Fruit fly (Drosophila melanogaster) whole organism, embryonic: ENCODE data around the gene CG13097.

Experiments used
- Abd-B ChIP-seq: fragments of 200-800 bp; sonication (Bioruptor generic); optimal IDR thresholded peaks from 2 replicates; lab custom pipeline; 2018; ENCODE audit warnings: missing biosample characterization, mild to moderate bottlenecking, missing genetic modification characterization, moderate library complexity
- Atf6 ChIP-seq: fragments of 200-800 bp; sonication (Bioruptor generic); IDR thresholded peaks from 2 replicates; pipeline ENCODE4 v1.3.6; 2022; ENCODE audit warnings: missing biosample characterization, missing genetic modification characterization
- CG10654 ChIP-seq: fragments of 200-800 bp; sonication (Bioruptor generic); optimal IDR thresholded peaks from 2 replicates; lab custom pipeline; 2016; ENCODE audit warnings: missing biosample characterization, missing genetic modification characterization
- CG11085 ChIP-seq: fragments of 200-800 bp; sonication (Bioruptor generic); IDR thresholded peaks from 2 replicates; pipeline ENCODE4 v1.3.6; 2022; ENCODE audit warnings: missing biosample characterization, missing genetic modification characterization
- CG12236 ChIP-seq: fragments of 200-800 bp; sonication (Bioruptor generic); optimal IDR thresholded peaks from 2 replicates; lab custom pipeline; 2016; ENCODE audit warnings: missing biosample characterization, missing genetic modification characterization
- CG12659 ChIP-seq: fragments of 200-800 bp; sonication (Bioruptor generic); optimal IDR thresholded peaks from 3 replicates; lab custom pipeline; 2017; ENCODE audit warnings: mild to moderate bottlenecking, missing biosample characterization, missing genetic modification reagents, missing genetic modification characterization
- CG13123 ChIP-seq: fragments of 200-800 bp; sonication (Bioruptor generic); optimal IDR thresholded peaks from 2 replicates; lab custom pipeline; 2016; ENCODE audit warnings: missing biosample characterization, missing genetic modification characterization
- CG13296 ChIP-seq: fragments of 200-800 bp; sonication (Bioruptor generic); optimal IDR thresholded peaks from 3 replicates; lab custom pipeline; 2018; ENCODE audit warnings: missing biosample characterization, mild to moderate bottlenecking, missing genetic modification characterization
- CG13424 ChIP-seq: fragments of 200-800 bp; sonication (Bioruptor generic); optimal IDR thresholded peaks from 2 replicates; lab custom pipeline; 2019; ENCODE audit warnings: missing biosample characterization, mild to moderate bottlenecking, missing genetic modification characterization, moderate library complexity
- CG13894 ChIP-seq: fragments of 200-800 bp; sonication (Bioruptor generic); optimal IDR thresholded peaks from 3 replicates; lab custom pipeline; 2018; ENCODE audit warnings: missing biosample characterization, mild to moderate bottlenecking, missing genetic modification characterization, moderate library complexity
- CG17186 ChIP-seq: fragments of 200-800 bp; sonication (Bioruptor generic); optimal IDR thresholded peaks from 3 replicates; lab custom pipeline; 2017; ENCODE audit warnings: missing biosample characterization, missing genetic modification reagents, missing genetic modification characterization
- CG17328 ChIP-seq: fragments of 200-800 bp; sonication (Bioruptor generic); IDR thresholded peaks from 2 replicates; pipeline ENCODE4 v1.3.6; 2022; ENCODE audit warnings: missing biosample characterization, missing genetic modification characterization
- CG2120 ChIP-seq: fragments of 200-800 bp; sonication (Bioruptor generic); optimal IDR thresholded peaks from 3 replicates; lab custom pipeline; 2016; ENCODE audit warnings: missing biosample characterization, missing genetic modification characterization
- CG30020 ChIP-seq: fragments of 200-800 bp; optimal IDR thresholded peaks from 2 replicates; lab custom pipeline; 2019; ENCODE audit warnings: missing biosample characterization, mild to moderate bottlenecking, missing genetic modification characterization, moderate library complexity
- CG33557 ChIP-seq: fragments of 200-800 bp; sonication (Bioruptor generic); optimal IDR thresholded peaks from 2 replicates; lab custom pipeline; 2019; ENCODE audit warnings: missing biosample characterization, mild to moderate bottlenecking, missing genetic modification characterization, moderate library complexity
- CG3995 ChIP-seq: fragments of 200-800 bp; sonication (Bioruptor generic); optimal IDR thresholded peaks from 3 replicates; lab custom pipeline; 2016; ENCODE audit warnings: missing biosample characterization, missing genetic modification characterization
- CG4282 ChIP-seq: fragments of 200-800 bp; sonication (Bioruptor generic); optimal IDR thresholded peaks from 2 replicates; lab custom pipeline; 2016; ENCODE audit warnings: missing biosample characterization, missing genetic modification characterization
- CG4730 ChIP-seq: fragments of 200-800 bp; sonication (Bioruptor generic); IDR thresholded peaks from 2 replicates; pipeline ENCODE4 v1.3.6; 2022; ENCODE audit warnings: missing biosample characterization, missing genetic modification characterization
- CG6683 ChIP-seq: fragments of 200-800 bp; sonication (Bioruptor generic); optimal IDR thresholded peaks from 2 replicates; lab custom pipeline; 2017; ENCODE audit warnings: missing biosample characterization, mild to moderate bottlenecking, missing genetic modification characterization, missing genetic modification reagents
- CG9797 ChIP-seq: fragments of 200-800 bp; sonication (Bioruptor generic); optimal IDR thresholded peaks from 3 replicates; lab custom pipeline; 2018; ENCODE audit warnings: missing biosample characterization, mild to moderate bottlenecking, missing genetic modification characterization
- Camta ChIP-seq: fragments of 200-800 bp; sonication (Bioruptor generic); optimal IDR thresholded peaks from 2 replicates; lab custom pipeline; 2016; ENCODE audit warnings: missing biosample characterization, missing genetic modification characterization
- Hand ChIP-seq: fragments of 200-800 bp; sonication (Bioruptor generic); optimal IDR thresholded peaks from 2 replicates; lab custom pipeline; 2017; ENCODE audit warnings: mild to moderate bottlenecking, missing biosample characterization, missing genetic modification reagents, missing genetic modification characterization
- Hmx ChIP-seq: fragments of 200-800 bp; sonication (Bioruptor generic); optimal IDR thresholded peaks from 2 replicates; lab custom pipeline; 2016; ENCODE audit warnings: missing biosample characterization, missing genetic modification characterization
- Hr78 ChIP-seq, 2 experiments: fragments of 200-800 bp in 1 of 2; fragments of >200 bp in 1 of 2; sonication (Bioruptor generic) in 1 of 2; optimal IDR thresholded peaks; 2 replicates each; lab custom pipeline; 2017 to 2019; ENCODE audit warnings: missing biosample characterization in 2 of 2, missing genetic modification characterization in 2 of 2, mild to moderate bottlenecking in 1 of 2, moderate library complexity in 1 of 2
- Max ChIP-seq: fragments of 200-800 bp; sonication (Bioruptor generic); optimal IDR thresholded peaks from 2 replicates; lab custom pipeline; 2016; ENCODE audit warnings: missing biosample characterization, mild to moderate bottlenecking, missing genetic modification characterization
- Pdp1 ChIP-seq, 2 experiments: fragments of 200-800 bp; sonication (Bioruptor generic); optimal IDR thresholded peaks; 3 replicates each; lab custom pipeline; 2016; ENCODE audit warnings: missing biosample characterization in 2 of 2, missing genetic modification characterization in 2 of 2, mild to moderate bottlenecking in 1 of 2, moderate library complexity in 1 of 2
- Vsx1 ChIP-seq: fragments of 200-800 bp; sonication (Bioruptor generic); optimal IDR thresholded peaks from 2 replicates; lab custom pipeline; 2017; ENCODE audit warnings: missing biosample characterization, mild to moderate bottlenecking, missing genetic modification characterization, missing genetic modification reagents
- ac ChIP-seq: fragments of 200-800 bp; sonication (Bioruptor generic); optimal IDR thresholded peaks from 3 replicates; lab custom pipeline; 2017; ENCODE audit warnings: missing biosample characterization, mild to moderate bottlenecking, missing genetic modification characterization
- aop ChIP-seq: fragments of 200-800 bp; sonication (Bioruptor generic); IDR thresholded peaks from 2 replicates; pipeline ENCODE4 v1.3.6; 2022; ENCODE audit warnings: missing biosample characterization, missing genetic modification characterization
- cg ChIP-seq: fragments of 200-800 bp; sonication (Bioruptor generic); optimal IDR thresholded peaks from 3 replicates; lab custom pipeline; 2019; ENCODE audit warnings: missing biosample characterization, mild to moderate bottlenecking, missing genetic modification characterization, moderate library complexity
- crp ChIP-seq, 2 experiments: fragments of 200-800 bp; sonication (Bioruptor generic); optimal IDR thresholded peaks; 2 replicates in 1 of 2; 3 replicates in 1 of 2; lab custom pipeline; 2017; ENCODE audit warnings: missing biosample characterization in 2 of 2, missing genetic modification characterization in 2 of 2, mild to moderate bottlenecking in 1 of 2, moderate library complexity in 1 of 2
- gem ChIP-seq: fragments of 200-800 bp; sonication (Bioruptor generic); optimal IDR thresholded peaks from 2 replicates; lab custom pipeline; 2019; ENCODE audit warnings: missing biosample characterization, mild to moderate bottlenecking, missing genetic modification characterization, moderate library complexity
- grau ChIP-seq: fragments of 200-800 bp; optimal IDR thresholded peaks from 3 replicates; lab custom pipeline; 2019; ENCODE audit warnings: missing biosample characterization, mild to moderate bottlenecking, missing genetic modification characterization, moderate library complexity
- hkb ChIP-seq, 2 experiments: fragments of 200-800 bp in 1 of 2; fragments of >200 bp in 1 of 2; sonication (Bioruptor generic) in 1 of 2; IDR thresholded peaks in 1 of 2; optimal IDR thresholded peaks in 1 of 2; 2 replicates each; pipeline versions ENCODE4 v1.3.6 to Lab custom; 2017 to 2022; ENCODE audit warnings: missing biosample characterization in 1 of 2, missing genetic modification characterization in 1 of 2
- insv ChIP-seq, 2 experiments: fragments of 200-800 bp; sonication (Bioruptor generic); optimal IDR thresholded peaks; 3 replicates each; lab custom pipeline; 2016 to 2018; ENCODE audit warnings: missing biosample characterization in 2 of 2, missing genetic modification characterization in 2 of 2
- klu ChIP-seq: fragments of 200-800 bp; sonication (Bioruptor generic); IDR thresholded peaks from 2 replicates; pipeline ENCODE4 v1.3.6; 2022; ENCODE audit warnings: missing biosample characterization, missing genetic modification characterization
- lilli ChIP-seq: fragments of 200-800 bp; sonication (Bioruptor generic); optimal IDR thresholded peaks from 3 replicates; lab custom pipeline; 2016; ENCODE audit warnings: missing biosample characterization, missing genetic modification characterization
- onecut ChIP-seq: fragments of 200-800 bp; sonication (Bioruptor generic); IDR thresholded peaks from 2 replicates; pipeline ENCODE4 v1.3.6; 2022; ENCODE audit warnings: missing biosample characterization, missing genetic modification characterization
- pan ChIP-seq, 4 experiments: fragments of >200 bp in 3 of 4; fragments of 200-800 bp in 1 of 4; sonication (Bioruptor generic) in 1 of 4; optimal IDR thresholded peaks in 3 of 4; IDR thresholded peaks in 1 of 4; 2 replicates each; pipeline versions ENCODE4 v1.3.6 to Lab custom; 2017 to 2022; ENCODE audit warnings: missing biosample characterization in 2 of 4, missing genetic modification characterization in 2 of 4, mixed read lengths in 1 of 4
- prd ChIP-seq, 3 experiments: fragments of >200 bp in 2 of 3; fragments of 200-800 bp in 1 of 3; sonication (Bioruptor generic) in 1 of 3; optimal IDR thresholded peaks in 2 of 3; IDR thresholded peaks in 1 of 3; 2 replicates in 2 of 3; 3 replicates in 1 of 3; pipeline versions ENCODE4 v1.3.6 to Lab custom; 2017 to 2022; ENCODE audit warnings: missing biosample characterization in 1 of 3, missing genetic modification characterization in 1 of 3
- pros ChIP-seq: fragments of 200-800 bp; sonication (Bioruptor generic); optimal IDR thresholded peaks from 3 replicates; lab custom pipeline; 2019; ENCODE audit warnings: missing biosample characterization, mild to moderate bottlenecking, missing genetic modification characterization, moderate library complexity
- psq ChIP-seq: fragments of 200-800 bp; sonication (Bioruptor generic); optimal IDR thresholded peaks from 2 replicates; lab custom pipeline; 2017; ENCODE audit warnings: missing biosample characterization, missing genetic modification characterization
- sd ChIP-seq: fragments of 200-800 bp; sonication (Bioruptor generic); optimal IDR thresholded peaks from 3 replicates; lab custom pipeline; 2018; ENCODE audit warnings: missing biosample characterization, mild to moderate bottlenecking, missing genetic modification characterization, moderate library complexity
- sob ChIP-seq: fragments of 200-800 bp; sonication (Bioruptor generic); IDR thresholded peaks from 2 replicates; pipeline ENCODE4 v1.3.6; 2022; ENCODE audit warnings: missing biosample characterization, missing genetic modification characterization
- sug ChIP-seq: fragments of 200-800 bp; optimal IDR thresholded peaks from 2 replicates; lab custom pipeline; 2019; ENCODE audit warnings: missing biosample characterization, mild to moderate bottlenecking, missing genetic modification characterization, moderate library complexity
- unpg ChIP-seq: fragments of 200-800 bp; sonication (Bioruptor generic); optimal IDR thresholded peaks from 3 replicates; lab custom pipeline; 2018; ENCODE audit warnings: missing biosample characterization, mild to moderate bottlenecking, missing genetic modification characterization, moderate library complexity

Gene CG13097

DNA sequence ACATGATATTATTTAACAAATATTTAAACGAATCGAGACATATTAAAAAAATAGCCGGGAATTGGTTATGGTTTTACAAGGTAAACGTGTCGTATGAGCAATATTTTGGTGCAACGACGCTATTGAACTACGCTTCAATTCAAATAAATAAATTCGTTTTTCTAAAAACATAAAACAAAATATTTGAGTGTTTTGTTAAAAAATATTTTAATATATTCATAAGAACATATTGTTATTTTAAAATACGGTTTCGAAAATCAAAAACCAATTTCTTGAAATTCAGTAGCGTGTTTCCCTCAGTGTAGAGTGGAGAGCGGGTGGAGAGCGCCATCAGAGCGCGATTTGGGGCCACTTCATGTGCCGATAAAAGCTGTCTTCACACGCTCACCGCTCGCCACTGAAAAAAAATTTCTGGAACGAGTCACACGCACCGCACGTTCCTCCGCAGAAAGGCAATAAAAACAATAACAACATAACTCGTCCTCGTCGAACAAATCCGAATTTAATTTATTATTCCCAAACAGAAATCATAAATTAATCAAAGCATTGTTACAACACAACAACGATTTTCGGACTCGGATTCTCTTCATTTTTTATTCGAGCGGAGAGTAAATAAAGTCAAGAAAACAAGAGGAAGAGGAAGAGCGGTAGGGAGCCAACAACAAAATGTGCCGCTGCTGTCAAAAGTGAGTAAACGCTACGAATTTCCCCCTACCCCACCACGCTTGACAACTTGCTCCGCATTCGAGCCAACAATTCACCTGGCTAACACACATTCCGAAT lies 20.9 kb upstream of the CG13097 start:
- TF ChIP-seq onecut (GFP tag; lab: Robert Waterston, UW): no peak; the same call in 1 of the 2 replicates
- TF ChIP-seq CG13424: peak; percentile 97
- no peak for TF ChIP-seq CG11085 (GFP tag; lab: Robert Waterston, UW)
- peak; percentile 89 for TF ChIP-seq Hand (GFP tag; lab: Kevin White, UChicago)
- peak; percentile 76 for TF ChIP-seq psq (GFP tag; lab: Kevin White, UChicago)
- peak; percentile 19 for TF ChIP-seq pros (GFP tag; lab: Kevin White, UChicago)
- peak; percentile 63 for TF ChIP-seq unpg (GFP tag; lab: Kevin White, UChicago)
- no peak for TF ChIP-seq sd (tag; lab: Kevin White, UChicago)
- TF ChIP-seq Hmx (GFP tag; lab: Kevin White, UChicago): no peak
- peak; percentile 3 for TF ChIP-seq CG17186 (GFP tag; lab: Kevin White, UChicago)
- TF ChIP-seq CG33557 (GFP tag; lab: Kevin White, UChicago): peak; percentile 87
- peak; percentile 56 for TF ChIP-seq sob (GFP tag; lab: Robert Waterston, UW)
- TF ChIP-seq klu (GFP tag; lab: Robert Waterston, UW): peak; percentile 84; the same call in 1 of the 2 replicates
- peak; percentile 83 for TF ChIP-seq sug (tag; lab: Kevin White, UChicago)
- peak; percentile 84 for TF ChIP-seq CG6683 (GFP tag; lab: Kevin White, UChicago)
- TF ChIP-seq CG17328 (GFP tag; lab: Robert Waterston, UW): peak; percentile 48; the same call in 1 of the 2 replicates
- peak; percentile 53 to 62 for TF ChIP-seq Pdp1 (GFP tag; optimal IDR thresholded peaks at IDR 0.05; lab: Kevin White, UChicago)
- peak; percentile 84 for TF ChIP-seq Max (GFP tag; lab: Kevin White, UChicago)
- peak; percentile 81 for TF ChIP-seq Atf6 (GFP tag; lab: Robert Waterston, UW)
- TF ChIP-seq CG13894: peak; percentile 74
- TF ChIP-seq CG4730 (GFP tag; lab: Robert Waterston, UW): peak; percentile 59
- no peak for TF ChIP-seq aop (GFP tag; lab: Robert Waterston, UW)
- TF ChIP-seq CG3995: no peak
- peak; percentile 44 for TF ChIP-seq ac
- TF ChIP-seq CG10654 (GFP tag; lab: Kevin White, UChicago): peak; percentile 71
- TF ChIP-seq Abd-B: peak; percentile 89
- TF ChIP-seq crp (GFP tag; optimal IDR thresholded peaks at IDR 0.05; lab: Kevin White, UChicago): peak in 1 of 2 experiments; percentile 44
- TF ChIP-seq cg (GFP tag; lab: Kevin White, UChicago): no peak
- peak; percentile 94 for TF ChIP-seq CG12659 (GFP tag; lab: Kevin White, UChicago)
- TF ChIP-seq CG30020 (tag; lab: Kevin White, UChicago): peak; percentile 76
- TF ChIP-seq CG12236: no peak
- TF ChIP-seq hkb (optimal IDR thresholded peaks at IDR 0.05; lab: Kevin White, UChicago): no peak
- TF ChIP-seq hkb (GFP tag; IDR thresholded peaks at IDR 0.05; lab: Robert Waterston, UW): peak; percentile 71; the same call in 1 of the 2 replicates
- peak; percentile 91 for TF ChIP-seq grau
- TF ChIP-seq prd (optimal IDR thresholded peaks at IDR 0.05; lab: Kevin White, UChicago): no peak
- TF ChIP-seq prd (GFP tag; IDR thresholded peaks at IDR 0.05; lab: Robert Waterston, UW): peak; percentile 81; the same call in 2 of the 3 replicates
- TF ChIP-seq CG9797 (GFP tag; lab: Kevin White, UChicago): peak; percentile 18
- TF ChIP-seq CG13123 (GFP tag; lab: Kevin White, UChicago): peak; percentile 72
- peak; percentile 63 for TF ChIP-seq Camta (GFP tag; lab: Kevin White, UChicago)
- TF ChIP-seq lilli (GFP tag; lab: Kevin White, UChicago): peak; percentile 78
- TF ChIP-seq insv (GFP tag; optimal IDR thresholded peaks at IDR 0.05; lab: Kevin White, UChicago): peak in 1 of 2 experiments; percentile 63
- TF ChIP-seq Hr78 (GFP tag; optimal IDR thresholded peaks at IDR 0.05; lab: Kevin White, UChicago): peak in 1 of 2 experiments; percentile 74
- peak; percentile 92 for TF ChIP-seq CG13296 (GFP tag; lab: Kevin White, UChicago)
- no peak for TF ChIP-seq pan (optimal IDR thresholded peaks at IDR 0.05; lab: Kevin White, UChicago)
- TF ChIP-seq pan (GFP tag; optimal IDR thresholded peaks at IDR 0.05 in 1 of 2, IDR thresholded peaks at IDR 0.05 in 1 of 2): peak in 1 of 2 experiments; percentile 52
- TF ChIP-seq Vsx1: peak; percentile 89
- TF ChIP-seq CG2120 (GFP tag; lab: Kevin White, UChicago): peak; percentile 57
- TF ChIP-seq gem (tag; lab: Kevin White, UChicago): peak; percentile 97
- no peak for TF ChIP-seq CG4282 (GFP tag; lab: Kevin White, UChicago)
